Fruit fly (Drosophila melanogaster) whole organism, embryonic: ENCODE data around the gene mthl9.
A peak's percentile ranks its signal among the peaks of the same experiment; 100 is the strongest.

ENCODE experiments used
- Abd-B ChIP-seq: fragments of 200-800 bp; sonication (Bioruptor generic); optimal IDR thresholded peaks from 2 replicates; lab custom pipeline; 2018; ENCODE audit warnings: missing biosample characterization, mild to moderate bottlenecking, missing genetic modification characterization, moderate library complexity
- Ada2b ChIP-seq: fragments of 200-800 bp; sonication (Bioruptor generic); IDR thresholded peaks from 2 replicates; pipeline ENCODE4 v1.3.6; 2022; ENCODE audit warnings: missing biosample characterization, missing genetic modification characterization
- CG10209 ChIP-seq: fragments of 200-800 bp; sonication (Bioruptor generic); optimal IDR thresholded peaks from 3 replicates; lab custom pipeline; 2017; ENCODE audit warnings: missing biosample characterization, mild to moderate bottlenecking, missing genetic modification characterization, missing genetic modification reagents
- CG11504 ChIP-seq: fragments of 200-800 bp; sonication (Bioruptor generic); optimal IDR thresholded peaks from 3 replicates; lab custom pipeline; 2019; ENCODE audit warnings: missing biosample characterization, mild to moderate bottlenecking, missing genetic modification characterization, moderate library complexity
- CG12744 ChIP-seq: fragments of 200-800 bp; sonication (Bioruptor generic); optimal IDR thresholded peaks from 2 replicates; lab custom pipeline; 2016; ENCODE audit warnings: missing biosample characterization, missing genetic modification characterization
- CG1529 ChIP-seq: fragments of 200-800 bp; sonication (Bioruptor generic); optimal IDR thresholded peaks from 3 replicates; lab custom pipeline; 2018; ENCODE audit warnings: missing biosample characterization, missing genetic modification characterization
- CG17612 ChIP-seq: fragments of 200-800 bp; sonication (Bioruptor generic); IDR thresholded peaks from 2 replicates; pipeline ENCODE4 v1.3.6; 2022; ENCODE audit warnings: missing biosample characterization, missing genetic modification characterization
- CG1792 ChIP-seq: fragments of 200-800 bp; sonication (Bioruptor generic); optimal IDR thresholded peaks from 2 replicates; lab custom pipeline; 2016; ENCODE audit warnings: missing biosample characterization, missing genetic modification characterization
- CG2120 ChIP-seq: fragments of 200-800 bp; sonication (Bioruptor generic); optimal IDR thresholded peaks from 3 replicates; lab custom pipeline; 2016; ENCODE audit warnings: missing biosample characterization, missing genetic modification characterization
- CG2678 ChIP-seq: fragments of 200-800 bp; sonication (Bioruptor generic); optimal IDR thresholded peaks from 3 replicates; lab custom pipeline; 2019; ENCODE audit warnings: missing biosample characterization, mild to moderate bottlenecking, missing genetic modification characterization, moderate library complexity
- CG2875 ChIP-seq: fragments of 200-800 bp; sonication (Bioruptor generic); optimal IDR thresholded peaks from 2 replicates; lab custom pipeline; 2017; ENCODE audit warnings: missing biosample characterization, mild to moderate bottlenecking, missing genetic modification characterization, missing genetic modification reagents
- CG30020 ChIP-seq: fragments of 200-800 bp; optimal IDR thresholded peaks from 2 replicates; lab custom pipeline; 2019; ENCODE audit warnings: missing biosample characterization, mild to moderate bottlenecking, missing genetic modification characterization, moderate library complexity
- CG3995 ChIP-seq: fragments of 200-800 bp; sonication (Bioruptor generic); optimal IDR thresholded peaks from 3 replicates; lab custom pipeline; 2016; ENCODE audit warnings: missing biosample characterization, missing genetic modification characterization
- CG4360 ChIP-seq: fragments of 200-800 bp; sonication (Bioruptor generic); IDR thresholded peaks from 2 replicates; pipeline ENCODE4 v1.3.6; 2022; ENCODE audit warnings: missing biosample characterization, missing genetic modification characterization
- CG8944 ChIP-seq: fragments of 200-800 bp; sonication (Bioruptor generic); optimal IDR thresholded peaks from 3 replicates; lab custom pipeline; 2016; ENCODE audit warnings: missing biosample characterization, missing genetic modification characterization
- Camta ChIP-seq: fragments of 200-800 bp; sonication (Bioruptor generic); optimal IDR thresholded peaks from 2 replicates; lab custom pipeline; 2016; ENCODE audit warnings: missing biosample characterization, missing genetic modification characterization
- Dek ChIP-seq: fragments of 200-800 bp; sonication (Bioruptor generic); optimal IDR thresholded peaks from 3 replicates; lab custom pipeline; 2019; ENCODE audit warnings: missing biosample characterization, mild to moderate bottlenecking, missing genetic modification characterization, moderate library complexity
- Dll ChIP-seq: fragments of 200-800 bp; sonication (Bioruptor generic); IDR thresholded peaks from 4 replicates; pipeline ENCODE4 v1.3.6; 2022; ENCODE audit warnings: missing biosample characterization, missing genetic modification characterization; ENCODE audit not compliant: partially characterized antibody
- Doc2 ChIP-seq: fragments of 200-800 bp; sonication (Bioruptor generic); IDR thresholded peaks from 2 replicates; pipeline ENCODE4 v1.3.6; 2022; ENCODE audit warnings: missing biosample characterization, missing genetic modification characterization
- H15 ChIP-seq: fragments of 200-800 bp; sonication (Bioruptor generic); IDR thresholded peaks from 3 replicates; pipeline ENCODE4 v1.3.6; 2022; ENCODE audit warnings: missing biosample characterization, missing genetic modification characterization
- HmgD ChIP-seq: fragments of 200-800 bp; sonication (Bioruptor generic); optimal IDR thresholded peaks from 3 replicates; lab custom pipeline; 2016; ENCODE audit warnings: missing biosample characterization, missing genetic modification characterization
- Lpt ChIP-seq: fragments of >200 bp; optimal IDR thresholded peaks from 2 replicates; lab custom pipeline; 2018; ENCODE audit warnings: missing biosample characterization, missing genetic modification characterization
- Max ChIP-seq: fragments of 200-800 bp; sonication (Bioruptor generic); optimal IDR thresholded peaks from 2 replicates; lab custom pipeline; 2016; ENCODE audit warnings: missing biosample characterization, mild to moderate bottlenecking, missing genetic modification characterization
- Meics ChIP-seq: fragments of 200-800 bp; sonication (Bioruptor generic); optimal IDR thresholded peaks from 2 replicates; lab custom pipeline; 2017; ENCODE audit warnings: missing biosample characterization, mild to moderate bottlenecking, missing genetic modification characterization
- Mes4 ChIP-seq: fragments of 200-800 bp; sonication (Bioruptor generic); optimal IDR thresholded peaks from 2 replicates; lab custom pipeline; 2016; ENCODE audit warnings: missing biosample characterization, missing genetic modification characterization
- Ptx1 ChIP-seq: fragments of 200-800 bp; sonication (Bioruptor generic); IDR thresholded peaks from 2 replicates; pipeline ENCODE4 v1.3.6; 2022; ENCODE audit warnings: missing biosample characterization, missing genetic modification characterization
- Sin3A ChIP-seq: fragments of >200 bp; optimal IDR thresholded peaks from 2 replicates; lab custom pipeline; 2018
- Sry-β ChIP-seq: fragments of 200-800 bp; sonication (Bioruptor generic); optimal IDR thresholded peaks from 2 replicates; lab custom pipeline; 2018; ENCODE audit warnings: missing biosample characterization, mild to moderate bottlenecking, missing genetic modification characterization, moderate library complexity
- YL-1 ChIP-seq: fragments of 200-800 bp; sonication (Bioruptor generic); optimal IDR thresholded peaks from 3 replicates; lab custom pipeline; 2017; ENCODE audit warnings: missing biosample characterization, mild to moderate bottlenecking, missing genetic modification characterization
- al ChIP-seq: fragments of 200-800 bp; sonication (Bioruptor generic); IDR thresholded peaks from 2 replicates; pipeline ENCODE4 v1.3.6; 2022; ENCODE audit warnings: missing biosample characterization, missing genetic modification characterization
- ara ChIP-seq: fragments of 200-800 bp; sonication (Bioruptor generic); IDR thresholded peaks from 2 replicates; pipeline ENCODE4 v1.3.6; 2022; ENCODE audit warnings: missing biosample characterization, missing genetic modification characterization
- br ChIP-seq: fragments of >200 bp; optimal IDR thresholded peaks from 2 replicates; lab custom pipeline; 2017
- cad ChIP-seq: fragments of >200 bp; optimal IDR thresholded peaks from 2 replicates; lab custom pipeline; 2017; ENCODE audit warnings: missing biosample characterization, missing genetic modification characterization
- cg ChIP-seq: fragments of 200-800 bp; sonication (Bioruptor generic); optimal IDR thresholded peaks from 3 replicates; lab custom pipeline; 2019; ENCODE audit warnings: missing biosample characterization, mild to moderate bottlenecking, missing genetic modification characterization, moderate library complexity
- croc ChIP-seq: fragments of 200-800 bp; sonication (Bioruptor generic); conservative IDR thresholded peaks from 3 replicates; pipeline ENCODE4 v1.3.6; 2022; ENCODE audit warnings: missing biosample characterization, missing genetic modification characterization
- dmrt99B ChIP-seq: fragments of 200-800 bp; sonication (Bioruptor generic); optimal IDR thresholded peaks from 2 replicates; lab custom pipeline; 2018; ENCODE audit warnings: missing biosample characterization, mild to moderate bottlenecking, missing genetic modification characterization, moderate library complexity
- eve ChIP-seq, 2 experiments: fragments of >200 bp; optimal IDR thresholded peaks; 2 replicates each; lab custom pipeline; 2017; ENCODE audit warnings: missing biosample characterization in 2 of 2, missing genetic modification characterization in 2 of 2
- gfzf ChIP-seq: fragments of 200-800 bp; sonication (Bioruptor generic); optimal IDR thresholded peaks from 2 replicates; lab custom pipeline; 2016; ENCODE audit warnings: missing biosample characterization, mild to moderate bottlenecking, missing genetic modification characterization, moderate library complexity
- ind ChIP-seq: fragments of 200-800 bp; sonication (Bioruptor generic); optimal IDR thresholded peaks from 3 replicates; lab custom pipeline; 2016; ENCODE audit warnings: missing biosample characterization, missing genetic modification characterization
- insv ChIP-seq, 2 experiments: fragments of 200-800 bp; sonication (Bioruptor generic); optimal IDR thresholded peaks; 3 replicates each; lab custom pipeline; 2016 to 2018; ENCODE audit warnings: missing biosample characterization in 2 of 2, missing genetic modification characterization in 2 of 2
- onecut ChIP-seq: fragments of 200-800 bp; sonication (Bioruptor generic); IDR thresholded peaks from 2 replicates; pipeline ENCODE4 v1.3.6; 2022; ENCODE audit warnings: missing biosample characterization, missing genetic modification characterization
- pb ChIP-seq: fragments of 200-800 bp; sonication (Bioruptor generic); optimal IDR thresholded peaks from 3 replicates; lab custom pipeline; 2016; ENCODE audit warnings: missing biosample characterization, missing genetic modification characterization
- phol ChIP-seq: fragments of 200-800 bp; sonication (Bioruptor generic); optimal IDR thresholded peaks from 3 replicates; lab custom pipeline; 2018; ENCODE audit warnings: missing biosample characterization, mild to moderate bottlenecking, missing genetic modification characterization, moderate library complexity
- pnt ChIP-seq: fragments of 200-800 bp; sonication (Bioruptor generic); optimal IDR thresholded peaks from 3 replicates; lab custom pipeline; 2016; ENCODE audit warnings: missing biosample characterization, missing genetic modification characterization
- slbo ChIP-seq: fragments of 200-800 bp; sonication (Bioruptor generic); IDR thresholded peaks from 2 replicates; pipeline ENCODE4 v1.3.6; 2022; ENCODE audit warnings: missing biosample characterization, missing genetic modification characterization
- slp2 ChIP-seq: fragments of 200-800 bp; sonication (Bioruptor generic); optimal IDR thresholded peaks from 2 replicates; lab custom pipeline; 2016; ENCODE audit warnings: missing biosample characterization, missing genetic modification characterization
- ssp ChIP-seq: fragments of 200-800 bp; sonication (Bioruptor generic); IDR thresholded peaks from 2 replicates; pipeline ENCODE4 v1.3.6; 2022; ENCODE audit warnings: missing biosample characterization, missing genetic modification characterization
- stc ChIP-seq: fragments of 200-800 bp; sonication (Bioruptor generic); IDR thresholded peaks from 2 replicates; pipeline ENCODE4 v1.3.6; 2022; ENCODE audit warnings: missing biosample characterization, missing genetic modification characterization
- ttk ChIP-seq: fragments of 200-800 bp; sonication (Bioruptor generic); IDR thresholded peaks from 2 replicates; pipeline ENCODE4 v2.1.2; 2022; ENCODE audit warnings: missing biosample characterization, missing genetic modification characterization
- unc-4 ChIP-seq: fragments of 200-800 bp; sonication (Bioruptor generic); IDR thresholded peaks from 2 replicates; pipeline ENCODE4 v1.3.6; 2022; ENCODE audit warnings: missing biosample characterization, missing genetic modification characterization; ENCODE audit not compliant: partially characterized antibody
- wor ChIP-seq: fragments of 200-800 bp; sonication (Bioruptor generic); IDR thresholded peaks from 2 replicates; pipeline ENCODE4 v1.3.6; 2022; ENCODE audit warnings: missing biosample characterization, missing genetic modification characterization
- z ChIP-seq: fragments of 200-800 bp; sonication (Bioruptor generic); IDR thresholded peaks from 3 replicates; pipeline ENCODE4 v1.3.6; 2022; ENCODE audit warnings: missing biosample characterization, missing genetic modification characterization
- zen2 ChIP-seq: fragments of 200-800 bp; sonication (Bioruptor generic); IDR thresholded peaks from 3 replicates; pipeline ENCODE4 v1.3.6; 2022; ENCODE audit warnings: missing biosample characterization, missing genetic modification characterization; ENCODE audit not compliant: partially characterized antibody

Gene mthl9

DNA sequence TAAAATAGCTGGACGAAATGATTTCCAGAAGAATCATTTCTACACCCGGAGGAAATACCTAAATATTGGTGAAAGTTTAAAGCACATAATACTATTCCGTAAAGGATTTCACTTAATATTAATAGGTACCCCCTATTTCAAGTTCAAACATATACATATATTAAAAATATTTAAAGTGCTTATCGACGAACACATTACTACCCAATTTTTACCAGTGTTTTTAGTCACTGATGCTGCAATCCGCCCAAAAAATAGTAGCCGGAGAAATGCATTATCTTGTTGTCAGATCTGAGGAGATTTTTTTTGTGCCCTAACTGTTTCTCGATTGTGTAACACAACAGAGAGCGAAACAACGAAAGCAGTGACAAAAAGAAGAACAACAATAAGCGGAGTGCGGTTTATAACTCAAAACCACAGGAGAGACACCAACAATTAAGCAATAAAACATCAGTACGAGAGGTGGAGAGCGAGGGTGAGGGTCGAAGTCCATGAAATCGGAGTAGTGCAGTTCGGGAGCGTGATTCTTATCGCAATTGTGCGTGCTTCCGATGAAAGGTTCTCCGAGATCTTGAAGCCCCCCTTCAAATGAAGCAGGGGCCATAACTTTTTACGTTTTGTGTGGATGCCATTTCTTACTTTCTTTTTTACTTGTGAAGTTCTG lies 48.9 kb upstream of the mthl9 start (continued):
- TF ChIP-seq wor (GFP tag; lab: Robert Waterston, UW): no peak
- TF ChIP-seq Doc2: no peak
- TF ChIP-seq Camta (GFP tag; lab: Kevin White, UChicago): no peak
- TF ChIP-seq phol (tag; lab: Kevin White, UChicago): peak; percentile 57
- no peak for TF ChIP-seq CG10209 (GFP tag; lab: Kevin White, UChicago)
- TF ChIP-seq pb (GFP tag; lab: Kevin White, UChicago): no peak
- TF ChIP-seq slbo (GFP tag; lab: Robert Waterston, UW): no peak
- TF ChIP-seq CG2678 (tag; lab: Kevin White, UChicago): no peak
- TF ChIP-seq croc: no peak
- TF ChIP-seq Meics (GFP tag; lab: Kevin White, UChicago): no peak
- no peak for TF ChIP-seq stc (GFP tag; lab: Robert Waterston, UW)
- TF ChIP-seq YL-1: no peak
- TF ChIP-seq Mes4 (GFP tag; lab: Kevin White, UChicago): no peak
- no peak for TF ChIP-seq CG1792 (GFP tag; lab: Kevin White, UChicago)
- TF ChIP-seq unc-4 (GFP tag; lab: Robert Waterston, UW): no peak
- TF ChIP-seq zen2 (GFP tag; lab: Robert Waterston, UW): no peak
- TF ChIP-seq eve (GFP tag; optimal IDR thresholded peaks at IDR 0.05; lab: Kevin White, UChicago): no peak
- no peak for TF ChIP-seq CG4360 (GFP tag; lab: Robert Waterston, UW)
- no peak for TF ChIP-seq Max (GFP tag; lab: Kevin White, UChicago)
- peak; percentile 16 for TF ChIP-seq dmrt99B
- TF ChIP-seq z: no peak
- TF ChIP-seq CG3995 (GFP tag; lab: Kevin White, UChicago): no peak
- 0 out of 3 replicates have a peak, but pooled peaks have one; percentile 6 for TF ChIP-seq H15 (GFP tag; lab: Robert Waterston, UW)
- no peak for TF ChIP-seq onecut (GFP tag; lab: Robert Waterston, UW)
- no peak for TF ChIP-seq CG17612 (GFP tag; lab: Robert Waterston, UW)
- no peak for TF ChIP-seq Sry-β (GFP tag; lab: Kevin White, UChicago)
- TF ChIP-seq cg: no peak
- TF ChIP-seq Dek: no peak
- TF ChIP-seq CG2120 (GFP tag; lab: Kevin White, UChicago): no peak
- no peak for TF ChIP-seq Ptx1 (GFP tag; lab: Robert Waterston, UW)
- no peak for TF ChIP-seq Lpt (GFP tag; lab: Kevin White, UChicago)
- no peak for TF ChIP-seq Dll (GFP tag; lab: Robert Waterston, UW)
- no peak for TF ChIP-seq gfzf (GFP tag; lab: Kevin White, UChicago)
- no peak for TF ChIP-seq Sin3A (lab: Kevin White, UChicago)
- TF ChIP-seq pnt: no peak
- TF ChIP-seq al (GFP tag; lab: Robert Waterston, UW): no peak
- no peak for TF ChIP-seq CG11504 (tag; lab: Kevin White, UChicago)
- no peak for TF ChIP-seq Abd-B (GFP tag; lab: Kevin White, UChicago)
- TF ChIP-seq ttk (GFP tag; lab: Robert Waterston, UW): no peak
- TF ChIP-seq br (lab: Kevin White, UChicago): no peak
- TF ChIP-seq CG2875 (GFP tag; lab: Kevin White, UChicago): no peak
- TF ChIP-seq CG30020 (tag; lab: Kevin White, UChicago): no peak
- no peak for TF ChIP-seq ind (GFP tag; lab: Kevin White, UChicago)
- TF ChIP-seq CG8944: no peak
- TF ChIP-seq ssp (GFP tag; lab: Robert Waterston, UW): no peak
- no peak for TF ChIP-seq CG12744 (GFP tag; lab: Kevin White, UChicago)
- TF ChIP-seq insv (GFP tag; optimal IDR thresholded peaks at IDR 0.05; lab: Kevin White, UChicago): no peak
- 0 out of 2 replicates have a peak, but pooled peaks have one; percentile 40 for TF ChIP-seq ara (GFP tag; lab: Robert Waterston, UW)
- no peak for TF ChIP-seq CG1529 (GFP tag; lab: Kevin White, UChicago)
- no peak for TF ChIP-seq Ada2b (GFP tag; lab: Robert Waterston, UW)
- TF ChIP-seq HmgD (GFP tag; lab: Kevin White, UChicago): no peak
- peak; percentile 64 for TF ChIP-seq cad (GFP tag; lab: Kevin White, UChicago)
- no peak for TF ChIP-seq slp2 (GFP tag; lab: Kevin White, UChicago)
